Fruit fly (Drosophila melanogaster) whole organism, embryonic: ENCODE data around the gene CG10725.

Source experiments
- CG10147 ChIP-seq: fragments of 200-800 bp; sonication (Bioruptor generic); optimal IDR thresholded peaks from 2 replicates; lab custom pipeline; 2019; ENCODE audit warnings: missing biosample characterization, mild to moderate bottlenecking, missing genetic modification characterization, moderate library complexity
- CG10267 ChIP-seq: fragments of 200-800 bp; sonication (Bioruptor generic); optimal IDR thresholded peaks from 2 replicates; lab custom pipeline; 2018; ENCODE audit warnings: missing biosample characterization, mild to moderate bottlenecking, missing genetic modification characterization, moderate library complexity
- CG10366 ChIP-seq: fragments of 200-800 bp; sonication (Bioruptor generic); IDR thresholded peaks from 2 replicates; pipeline ENCODE4 v1.3.6; 2022; ENCODE audit warnings: missing biosample characterization, missing genetic modification characterization
- CG10543 ChIP-seq: fragments of 200-800 bp; sonication (Bioruptor generic); optimal IDR thresholded peaks from 3 replicates; lab custom pipeline; 2017; ENCODE audit warnings: missing biosample characterization, mild to moderate bottlenecking, missing genetic modification characterization, moderate library complexity
- CG12104 ChIP-seq: fragments of 200-800 bp; sonication (Bioruptor generic); optimal IDR thresholded peaks from 3 replicates; lab custom pipeline; 2016; ENCODE audit warnings: missing biosample characterization, missing genetic modification characterization
- CG12155 ChIP-seq: fragments of 200-800 bp; sonication (Bioruptor generic); optimal IDR thresholded peaks from 3 replicates; lab custom pipeline; 2016; ENCODE audit warnings: missing biosample characterization, missing genetic modification characterization
- CG12769 ChIP-seq: fragments of 200-800 bp; sonication (Bioruptor generic); optimal IDR thresholded peaks from 2 replicates; lab custom pipeline; 2019; ENCODE audit warnings: missing biosample characterization, mild to moderate bottlenecking, missing genetic modification characterization, moderate library complexity
- CG13894 ChIP-seq: fragments of 200-800 bp; sonication (Bioruptor generic); optimal IDR thresholded peaks from 3 replicates; lab custom pipeline; 2018; ENCODE audit warnings: missing biosample characterization, mild to moderate bottlenecking, missing genetic modification characterization, moderate library complexity
- CG16815 ChIP-seq: fragments of 200-800 bp; sonication (Bioruptor generic); optimal IDR thresholded peaks from 3 replicates; lab custom pipeline; 2017; ENCODE audit warnings: missing biosample characterization, mild to moderate bottlenecking, missing genetic modification characterization
- CG2116 ChIP-seq: fragments of 200-800 bp; sonication (Bioruptor generic); optimal IDR thresholded peaks from 3 replicates; lab custom pipeline; 2018; ENCODE audit warnings: missing biosample characterization, mild to moderate bottlenecking, missing genetic modification characterization
- CG30431 ChIP-seq: fragments of 200-800 bp; sonication (Bioruptor generic); optimal IDR thresholded peaks from 2 replicates; lab custom pipeline; 2017; ENCODE audit warnings: missing biosample characterization, missing genetic modification characterization
- CG34422 ChIP-seq: fragments of 200-800 bp; sonication (Bioruptor generic); IDR thresholded peaks from 3 replicates; pipeline ENCODE4 v1.3.6; 2022; ENCODE audit warnings: missing biosample characterization, missing genetic modification characterization
- CG43689 ChIP-seq: fragments of 200-800 bp; sonication (Bioruptor generic); IDR thresholded peaks from 2 replicates; pipeline ENCODE4 v1.3.6; 2022; ENCODE audit warnings: missing biosample characterization, missing genetic modification characterization
- CG6791 ChIP-seq: fragments of 200-800 bp; sonication (Bioruptor generic); IDR thresholded peaks from 3 replicates; pipeline ENCODE4 v1.3.6; 2022; ENCODE audit warnings: missing biosample characterization, missing genetic modification characterization; ENCODE audit not compliant: partially characterized antibody
- CG7786 ChIP-seq: fragments of 200-800 bp; sonication (Bioruptor generic); optimal IDR thresholded peaks from 2 replicates; lab custom pipeline; 2016; ENCODE audit warnings: missing biosample characterization, missing genetic modification characterization
- CG7839 ChIP-seq: fragments of 200-800 bp; sonication (Bioruptor generic); optimal IDR thresholded peaks from 3 replicates; lab custom pipeline; 2018; ENCODE audit warnings: missing biosample characterization, mild to moderate bottlenecking, missing genetic modification characterization, moderate library complexity
- CG8359 ChIP-seq: fragments of 200-800 bp; sonication (Bioruptor generic); optimal IDR thresholded peaks from 2 replicates; lab custom pipeline; 2017; ENCODE audit warnings: missing biosample characterization, mild to moderate bottlenecking, missing genetic modification characterization, borderline replicate concordance
- CG8924 ChIP-seq: fragments of 200-800 bp; optimal IDR thresholded peaks from 3 replicates; lab custom pipeline; 2019; ENCODE audit warnings: missing biosample characterization, mild to moderate bottlenecking, missing genetic modification characterization, moderate library complexity
- CG9609 ChIP-seq: fragments of 200-800 bp; sonication (Bioruptor generic); optimal IDR thresholded peaks from 3 replicates; lab custom pipeline; 2016; ENCODE audit warnings: missing biosample characterization, missing genetic modification characterization
- CrebB ChIP-seq: fragments of 200-800 bp; sonication (Bioruptor generic); optimal IDR thresholded peaks from 3 replicates; lab custom pipeline; 2018; ENCODE audit warnings: missing biosample characterization, mild to moderate bottlenecking, missing genetic modification characterization
- D ChIP-seq, 2 experiments: fragments of 200-800 bp in 1 of 2; fragments of >200 bp in 1 of 2; sonication (Bioruptor generic) in 1 of 2; optimal IDR thresholded peaks; 2 replicates in 1 of 2; 3 replicates in 1 of 2; lab custom pipeline; 2017; ENCODE audit warnings: mild to moderate bottlenecking in 1 of 2, missing biosample characterization in 1 of 2, missing genetic modification characterization in 1 of 2, missing genetic modification reagents in 1 of 2
- Dbx ChIP-seq: fragments of 200-800 bp; sonication (Bioruptor generic); IDR thresholded peaks from 3 replicates; pipeline ENCODE4 v1.3.6; 2022; ENCODE audit warnings: missing biosample characterization, missing genetic modification characterization
- Dip3 ChIP-seq: fragments of 200-800 bp; sonication (Bioruptor generic); optimal IDR thresholded peaks from 3 replicates; lab custom pipeline; 2016; ENCODE audit warnings: missing biosample characterization, missing genetic modification characterization
- Fer3 ChIP-seq: fragments of 200-800 bp; sonication (Bioruptor generic); optimal IDR thresholded peaks from 2 replicates; lab custom pipeline; 2018; ENCODE audit warnings: missing biosample characterization, mild to moderate bottlenecking, missing genetic modification characterization, moderate library complexity
- Gug ChIP-seq: fragments of 200-800 bp; sonication (Bioruptor generic); IDR thresholded peaks from 4 replicates; pipeline ENCODE4 v1.3.6; 2022; ENCODE audit warnings: missing biosample characterization, missing genetic modification characterization
- H2.0 ChIP-seq: fragments of 200-800 bp; sonication (Bioruptor generic); IDR thresholded peaks from 2 replicates; pipeline ENCODE4 v1.3.6; 2022; ENCODE audit warnings: missing biosample characterization, missing genetic modification characterization
- HLH3B ChIP-seq: fragments of 200-800 bp; sonication (Bioruptor generic); IDR thresholded peaks from 2 replicates; pipeline ENCODE4 v1.3.6; 2022; ENCODE audit warnings: missing biosample characterization, missing genetic modification characterization
- Hey ChIP-seq: fragments of 200-800 bp; sonication (Bioruptor generic); optimal IDR thresholded peaks from 3 replicates; lab custom pipeline; 2018; ENCODE audit warnings: missing biosample characterization, mild to moderate bottlenecking, missing genetic modification characterization
- Hmr ChIP-seq: fragments of 200-800 bp; sonication (Bioruptor generic); optimal IDR thresholded peaks from 3 replicates; lab custom pipeline; 2017; ENCODE audit warnings: mild to moderate bottlenecking, missing biosample characterization, missing genetic modification reagents, missing genetic modification characterization
- Hr51 ChIP-seq, 2 experiments: fragments of 200-800 bp; sonication (Bioruptor generic); optimal IDR thresholded peaks; 2 replicates in 1 of 2; 3 replicates in 1 of 2; lab custom pipeline; 2016 to 2018; ENCODE audit warnings: missing biosample characterization in 2 of 2, missing genetic modification characterization in 2 of 2, mild to moderate bottlenecking in 1 of 2, moderate library complexity in 1 of 2
- Rfx ChIP-seq: fragments of 200-800 bp; sonication (Bioruptor generic); IDR thresholded peaks from 2 replicates; pipeline ENCODE4 v1.3.6; 2022; ENCODE audit warnings: missing biosample characterization, missing genetic modification characterization
- Ssrp ChIP-seq: fragments of 200-800 bp; sonication (Bioruptor generic); optimal IDR thresholded peaks from 2 replicates; lab custom pipeline; 2018; ENCODE audit warnings: missing biosample characterization, mild to moderate bottlenecking, missing genetic modification characterization, moderate library complexity
- Stat92E ChIP-seq, 3 experiments: fragments of >200 bp in 2 of 3; fragments of 200-800 bp in 1 of 3; sonication (Bioruptor generic) in 1 of 3; optimal IDR thresholded peaks; 2 replicates each; lab custom pipeline; 2017 to 2019; ENCODE audit warnings: missing biosample characterization in 3 of 3, missing genetic modification characterization in 3 of 3, mild to moderate bottlenecking in 1 of 3, moderate library complexity in 1 of 3
- amos ChIP-seq: fragments of 200-800 bp; sonication (Bioruptor generic); IDR thresholded peaks from 2 replicates; pipeline ENCODE4 v1.3.6; 2022; ENCODE audit warnings: missing biosample characterization, missing genetic modification characterization; ENCODE audit not compliant: partially characterized antibody
- cas ChIP-seq: fragments of 200-800 bp; sonication (Bioruptor generic); IDR thresholded peaks from 2 replicates; pipeline ENCODE4 v1.3.6; 2022; ENCODE audit warnings: missing biosample characterization, missing genetic modification characterization
- ci ChIP-seq: fragments of 200-800 bp; sonication (Bioruptor generic); IDR thresholded peaks from 3 replicates; pipeline ENCODE4 v1.3.6; 2022; ENCODE audit warnings: missing biosample characterization, missing genetic modification characterization
- crol ChIP-seq: fragments of 200-800 bp; sonication (Bioruptor generic); IDR thresholded peaks from 2 replicates; pipeline ENCODE4 v1.3.6; 2022; ENCODE audit warnings: missing biosample characterization, missing genetic modification characterization
- hb ChIP-seq: fragments of 200-800 bp; sonication (Bioruptor generic); IDR thresholded peaks from 3 replicates; pipeline ENCODE4 v1.3.6; 2022; ENCODE audit warnings: missing biosample characterization, missing genetic modification characterization; ENCODE audit not compliant: partially characterized antibody
- ind ChIP-seq: fragments of 200-800 bp; sonication (Bioruptor generic); optimal IDR thresholded peaks from 3 replicates; lab custom pipeline; 2016; ENCODE audit warnings: missing biosample characterization, missing genetic modification characterization
- jumu ChIP-seq: fragments of 200-800 bp; sonication (Bioruptor generic); optimal IDR thresholded peaks from 3 replicates; lab custom pipeline; 2016; ENCODE audit warnings: missing biosample characterization, missing genetic modification characterization
- lab ChIP-seq: fragments of 200-800 bp; sonication (Bioruptor generic); optimal IDR thresholded peaks from 3 replicates; lab custom pipeline; 2017; ENCODE audit warnings: missing biosample characterization, missing genetic modification characterization, mild to moderate bottlenecking, moderate library complexity, missing genetic modification reagents
- maf-S ChIP-seq: fragments of 200-800 bp; sonication (Bioruptor generic); optimal IDR thresholded peaks from 2 replicates; lab custom pipeline; 2016; ENCODE audit warnings: missing biosample characterization, missing genetic modification characterization
- nmo ChIP-seq: fragments of 200-800 bp; sonication (Bioruptor generic); optimal IDR thresholded peaks from 2 replicates; lab custom pipeline; 2018; ENCODE audit warnings: missing biosample characterization, mild to moderate bottlenecking, missing genetic modification characterization, moderate library complexity
- nom ChIP-seq: fragments of 200-800 bp; sonication (Bioruptor generic); optimal IDR thresholded peaks from 2 replicates; lab custom pipeline; 2017; ENCODE audit warnings: missing biosample characterization, missing genetic modification characterization, mild to moderate bottlenecking, moderate library complexity, missing genetic modification reagents
- pfk ChIP-seq: fragments of 200-800 bp; sonication (Bioruptor generic); optimal IDR thresholded peaks from 2 replicates; lab custom pipeline; 2018; ENCODE audit warnings: missing biosample characterization, mild to moderate bottlenecking, missing genetic modification characterization, moderate library complexity
- sd ChIP-seq: fragments of 200-800 bp; sonication (Bioruptor generic); optimal IDR thresholded peaks from 3 replicates; lab custom pipeline; 2018; ENCODE audit warnings: missing biosample characterization, mild to moderate bottlenecking, missing genetic modification characterization, moderate library complexity
- trh ChIP-seq: fragments of 200-800 bp; sonication (Bioruptor generic); optimal IDR thresholded peaks from 2 replicates; lab custom pipeline; 2016; ENCODE audit warnings: missing biosample characterization, missing genetic modification characterization

Gene CG10725

DNA sequence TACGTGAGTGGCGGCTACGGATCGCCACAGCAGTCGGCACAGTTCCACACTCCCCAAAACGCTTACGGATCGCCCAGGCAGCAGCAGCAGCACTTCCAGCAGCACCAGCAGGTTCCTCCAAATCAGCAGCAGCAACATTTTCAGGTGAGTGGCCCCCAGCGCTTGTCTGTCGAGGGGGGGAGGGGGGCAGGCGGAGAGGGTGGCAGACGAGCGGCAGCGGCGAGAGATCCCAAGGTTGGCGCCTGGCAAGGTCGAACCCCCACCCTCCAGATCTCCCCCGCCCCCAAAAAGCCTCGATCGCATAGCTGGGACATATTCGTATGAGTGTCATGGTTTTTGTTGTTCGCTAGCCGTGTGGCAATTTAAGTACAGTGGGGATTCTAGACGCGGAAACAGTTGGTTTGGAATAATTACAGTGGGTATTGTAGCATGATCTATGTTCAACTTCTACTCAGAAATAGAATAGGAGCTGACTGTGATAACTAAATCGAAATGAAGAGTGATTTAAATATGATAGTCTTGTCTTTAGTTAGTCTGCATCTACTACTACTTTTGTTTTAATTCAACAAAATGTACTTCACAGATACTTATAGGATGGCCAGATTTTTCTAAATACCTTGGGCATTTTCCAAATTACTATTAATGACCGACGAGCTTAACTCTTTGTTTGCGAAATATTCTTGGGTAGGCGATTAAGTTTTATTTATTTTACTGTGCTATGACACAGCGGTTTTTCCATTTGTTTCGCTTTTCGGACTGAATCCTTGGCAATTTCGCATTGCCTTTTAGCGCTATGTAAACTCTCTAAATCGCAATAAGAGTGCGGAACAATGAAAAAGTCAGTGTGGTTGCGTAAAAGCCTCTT lies 40.8 kb downstream of the CG10725 start (continued):
- TF ChIP-seq pfk (GFP tag; lab: Kevin White, UChicago) (no peak), Ssrp (tag; lab: Kevin White, UChicago) (no peak), CG7786 (no peak), Hey (tag; lab: Kevin White, UChicago) (no peak), cas (GFP tag; lab: Robert Waterston, UW) (no peak), CG10543 (peak; percentile 67), nom (GFP tag; lab: Kevin White, UChicago) (no peak), Dbx (GFP tag; lab: Robert Waterston, UW) (no peak), nmo (GFP tag; lab: Kevin White, UChicago) (peak; percentile 4), CG34422 (GFP tag; lab: Robert Waterston, UW) (no peak), D (optimal IDR thresholded peaks at IDR 0.05; lab: Kevin White, UChicago) (no peak), D (GFP tag; optimal IDR thresholded peaks at IDR 0.05; lab: Kevin White, UChicago) (no peak), crol (peak; percentile 81), CrebB (tag; lab: Kevin White, UChicago) (no peak), Dip3 (GFP tag; lab: Kevin White, UChicago) (peak; percentile 29), ind (peak; percentile 34), CG16815 (no peak), CG30431 (no peak), lab (peak; percentile 31), CG9609 (GFP tag; lab: Kevin White, UChicago) (no peak), CG12769 (tag; lab: Kevin White, UChicago) (peak; percentile 84), Gug (GFP tag; lab: Robert Waterston, UW) (no peak; the same call in 3 of the 4 replicates), HLH3B (peak; percentile 27; the same call in 1 of the 2 replicates), Fer3 (tag; lab: Kevin White, UChicago) (peak; percentile 51), CG12104 (GFP tag; lab: Kevin White, UChicago) (no peak), CG6791 (no peak), CG13894 (tag; lab: Kevin White, UChicago) (no peak), CG2116 (GFP tag; lab: Kevin White, UChicago) (no peak), sd (tag; lab: Kevin White, UChicago) (peak; percentile 67), H2.0 (GFP tag; lab: Robert Waterston, UW) (no peak), Hmr (peak; percentile 32), ci (GFP tag; lab: Robert Waterston, UW) (no peak), Stat92E (GFP tag; optimal IDR thresholded peaks at IDR 0.05; lab: Kevin White, UChicago) (no peak), CG43689 (GFP tag; lab: Robert Waterston, UW) (no peak), CG10147 (GFP tag; lab: Kevin White, UChicago) (peak; percentile 28), amos (GFP tag; lab: Robert Waterston, UW) (no peak; the same call in 1 of the 2 replicates), CG10366 (GFP tag; lab: Robert Waterston, UW) (no peak; the same call in 1 of the 2 replicates), hb (GFP tag; lab: Robert Waterston, UW) (no peak), CG7839 (tag; lab: Kevin White, UChicago) (peak; percentile 39), Hr51 (GFP tag; optimal IDR thresholded peaks at IDR 0.05; lab: Kevin White, UChicago) (peak in 1 of 2 experiments; percentile 45), CG8359 (GFP tag; lab: Kevin White, UChicago) (no peak), Rfx (peak; percentile 65), CG10267 (tag; lab: Kevin White, UChicago) (no peak), CG12155 (GFP tag; lab: Kevin White, UChicago) (no peak), CG8924 (tag; lab: Kevin White, UChicago) (peak; percentile 8), maf-S (GFP tag; lab: Kevin White, UChicago) (no peak), trh (GFP tag; lab: Kevin White, UChicago) (no peak), jumu (GFP tag; lab: Kevin White, UChicago) (no peak)
